Worm (Caenorhabditis elegans) whole organism, L3 larva: ENCODE results near the gene msra-1.

Experiments
- R02D3.7 ChIP-seq: fragments of 150-350 bp; optimal IDR thresholded peaks from 2 replicates; lab custom pipeline; 2014; ENCODE audit warnings: missing biosample characterization, missing genetic modification characterization
- ZK546.5 ChIP-seq: sonication (generic microtip); optimal IDR thresholded peaks from 2 replicates; lab custom pipeline; 2017; ENCODE audit warnings: missing biosample characterization, missing genetic modification characterization
- aly-2 ChIP-seq: fragments of 150-350 bp; optimal IDR thresholded peaks from 2 replicates; lab custom pipeline; 2014; ENCODE audit warnings: missing biosample characterization, missing genetic modification characterization
- ama-1 ChIP-seq: fragments of 150-350 bp; optimal IDR thresholded peaks from 2 replicates; lab custom pipeline; 2018
- ceh-16 ChIP-seq: sonication (generic microtip); optimal IDR thresholded peaks from 2 replicates; lab custom pipeline; 2017; ENCODE audit warnings: missing biosample characterization, missing genetic modification characterization
- ceh-28 ChIP-seq: fragments of 150-350 bp; optimal IDR thresholded peaks from 2 replicates; lab custom pipeline; 2014; ENCODE audit warnings: missing biosample characterization, missing genetic modification reagents, missing genetic modification characterization
- ceh-82 ChIP-seq: fragments of 150-350 bp; optimal IDR thresholded peaks from 2 replicates; lab custom pipeline; 2014; ENCODE audit warnings: missing biosample characterization, missing genetic modification characterization
- ceh-9 ChIP-seq: sonication (generic microtip); optimal IDR thresholded peaks from 2 replicates; lab custom pipeline; 2018; ENCODE audit warnings: missing biosample characterization, missing genetic modification characterization
- daf-12 ChIP-seq: fragments of 150-350 bp; optimal IDR thresholded peaks from 2 replicates; lab custom pipeline; 2014; ENCODE audit warnings: missing biosample characterization, missing genetic modification reagents, missing genetic modification characterization
- egl-27 ChIP-seq: sonication (generic microtip); optimal IDR thresholded peaks from 4 replicates; lab custom pipeline; 2017; ENCODE audit warnings: missing biosample characterization, missing genetic modification reagents, missing genetic modification characterization
- egl-5 ChIP-seq: fragments of 150-350 bp; optimal IDR thresholded peaks from 2 replicates; lab custom pipeline; 2017; ENCODE audit warnings: missing biosample characterization, missing genetic modification reagents, missing genetic modification characterization, inconsistent platforms
- elt-1 ChIP-seq: fragments of 150-350 bp; optimal IDR thresholded peaks from 2 replicates; lab custom pipeline; 2014; ENCODE audit warnings: missing biosample characterization, missing genetic modification characterization
- elt-2 ChIP-seq: sonication (generic microtip); optimal IDR thresholded peaks from 2 replicates; lab custom pipeline; 2016; ENCODE audit warnings: missing genetic modification reagents, mild to moderate bottlenecking, missing genetic modification characterization, missing compliant biosample characterization
- elt-3 ChIP-seq, 3 experiments: fragments of 150-350 bp in 1 of 3; sonication (generic microtip) in 2 of 3; optimal IDR thresholded peaks; 2 replicates in 2 of 3; 4 replicates in 1 of 3; lab custom pipeline; 2014 to 2017; ENCODE audit warnings: missing biosample characterization in 3 of 3, missing genetic modification characterization in 3 of 3
- eor-1 ChIP-seq, 2 experiments: fragments of 150-350 bp; optimal IDR thresholded peaks; 2 replicates each; lab custom pipeline; 2014 to 2018; ENCODE audit warnings: missing biosample characterization in 2 of 2, missing genetic modification characterization in 2 of 2
- fkh-10 ChIP-seq: sonication (generic microtip); optimal IDR thresholded peaks from 2 replicates; lab custom pipeline; 2017; ENCODE audit warnings: missing biosample characterization, missing genetic modification reagents, missing genetic modification characterization
- fkh-2 ChIP-seq: fragments of 150-350 bp; optimal IDR thresholded peaks from 2 replicates; lab custom pipeline; 2014; ENCODE audit warnings: missing biosample characterization, missing genetic modification reagents, missing genetic modification characterization
- fos-1 ChIP-seq: fragments of 150-350 bp; optimal IDR thresholded peaks from 2 replicates; lab custom pipeline; 2014; ENCODE audit warnings: missing biosample characterization, missing genetic modification characterization
- hmg-11 ChIP-seq: sonication (generic microtip); optimal IDR thresholded peaks from 2 replicates; lab custom pipeline; 2016; ENCODE audit warnings: missing genetic modification characterization, missing compliant biosample characterization
- jun-1 ChIP-seq: fragments of 150-350 bp; optimal IDR thresholded peaks from 2 replicates; lab custom pipeline; 2014; ENCODE audit warnings: missing biosample characterization, missing genetic modification reagents, missing genetic modification characterization
- lin-15B ChIP-seq: fragments of 150-350 bp; optimal IDR thresholded peaks from 2 replicates; lab custom pipeline; 2014; ENCODE audit warnings: missing biosample characterization, missing genetic modification characterization
- lin-39 ChIP-seq: fragments of 150-350 bp; optimal IDR thresholded peaks from 2 replicates; lab custom pipeline; 2018; ENCODE audit warnings: missing biosample characterization, missing genetic modification reagents, missing genetic modification characterization
- lsy-12 ChIP-seq: sonication (generic microtip); optimal IDR thresholded peaks from 2 replicates; lab custom pipeline; 2016; ENCODE audit warnings: mild to moderate bottlenecking, missing genetic modification characterization, missing compliant biosample characterization
- mdl-1 ChIP-seq: fragments of 150-350 bp; optimal IDR thresholded peaks from 2 replicates; lab custom pipeline; 2014; ENCODE audit warnings: missing biosample characterization, missing genetic modification characterization
- mml-1 ChIP-seq: fragments of 150-350 bp; sonication (generic microtip); optimal IDR thresholded peaks from 3 replicates; lab custom pipeline; 2014; ENCODE audit warnings: missing biosample characterization, missing genetic modification characterization
- nfya-1 ChIP-seq: sonication (generic microtip); optimal IDR thresholded peaks from 2 replicates; lab custom pipeline; 2017; ENCODE audit warnings: missing genetic modification characterization, mild to moderate bottlenecking, missing compliant biosample characterization, antibody characterized with exemption, moderate library complexity; ENCODE audit not compliant: insufficient read depth
- nhr-11 ChIP-seq: fragments of 150-350 bp; optimal IDR thresholded peaks from 2 replicates; lab custom pipeline; 2014; ENCODE audit warnings: missing biosample characterization, missing genetic modification characterization
- nhr-12 ChIP-seq: fragments of 150-350 bp; optimal IDR thresholded peaks from 2 replicates; lab custom pipeline; 2014; ENCODE audit warnings: missing biosample characterization, missing genetic modification characterization
- nhr-23 ChIP-seq: fragments of 150-350 bp; optimal IDR thresholded peaks from 2 replicates; lab custom pipeline; 2014; ENCODE audit warnings: missing biosample characterization, missing genetic modification reagents, missing genetic modification characterization
- nhr-237 ChIP-seq: fragments of 150-350 bp; optimal IDR thresholded peaks from 2 replicates; lab custom pipeline; 2014; ENCODE audit warnings: missing biosample characterization, missing genetic modification characterization
- nhr-25 ChIP-seq: sonication (generic microtip); optimal IDR thresholded peaks from 2 replicates; lab custom pipeline; 2017; ENCODE audit warnings: missing biosample characterization, missing genetic modification characterization
- nhr-28 ChIP-seq: fragments of 150-350 bp; optimal IDR thresholded peaks from 2 replicates; lab custom pipeline; 2014; ENCODE audit warnings: missing biosample characterization, missing genetic modification characterization
- nhr-43 ChIP-seq: sonication (generic microtip); optimal IDR thresholded peaks from 2 replicates; lab custom pipeline; 2016; ENCODE audit warnings: mild to moderate bottlenecking, missing genetic modification characterization, missing compliant biosample characterization; ENCODE audit not compliant: poor library complexity, severe bottlenecking
- nhr-67 ChIP-seq: fragments of 150-350 bp; optimal IDR thresholded peaks from 2 replicates; lab custom pipeline; 2014; ENCODE audit warnings: missing biosample characterization, missing genetic modification characterization
- nhr-76 ChIP-seq: fragments of 150-350 bp; sonication (generic microtip); optimal IDR thresholded peaks from 5 replicates; lab custom pipeline; 2014; ENCODE audit warnings: missing biosample characterization, missing genetic modification characterization
- nhr-77 ChIP-seq: fragments of 150-350 bp; optimal IDR thresholded peaks from 2 replicates; lab custom pipeline; 2014; ENCODE audit warnings: missing biosample characterization, missing genetic modification characterization
- pha-4 ChIP-seq: fragments of 150-350 bp; optimal IDR thresholded peaks from 2 replicates; lab custom pipeline; 2014; ENCODE audit warnings: missing biosample characterization, missing genetic modification reagents, missing genetic modification characterization
- pqm-1 ChIP-seq: fragments of 150-350 bp; optimal IDR thresholded peaks from 2 replicates; lab custom pipeline; 2017; ENCODE audit warnings: missing biosample characterization, missing genetic modification characterization, inconsistent platforms
- sea-2 ChIP-seq: fragments of 150-350 bp; sonication (generic microtip); optimal IDR thresholded peaks from 4 replicates; lab custom pipeline; 2014; ENCODE audit warnings: missing biosample characterization, missing genetic modification reagents, missing genetic modification characterization
- skn-1 ChIP-seq: fragments of 150-350 bp; optimal IDR thresholded peaks from 2 replicates; lab custom pipeline; 2014; ENCODE audit warnings: missing biosample characterization, missing genetic modification characterization
- snpc-4 ChIP-seq: fragments of 150-350 bp; optimal IDR thresholded peaks from 2 replicates; lab custom pipeline; 2014; ENCODE audit warnings: missing biosample characterization, missing genetic modification characterization
- tbx-2 ChIP-seq: sonication (generic microtip); optimal IDR thresholded peaks from 2 replicates; lab custom pipeline; 2016; ENCODE audit warnings: mild to moderate bottlenecking, missing genetic modification characterization, missing compliant biosample characterization
- unc-39 ChIP-seq: sonication (generic microtip); optimal IDR thresholded peaks from 4 replicates; lab custom pipeline; 2017; ENCODE audit warnings: missing biosample characterization, missing genetic modification characterization
- unc-62 ChIP-seq: fragments of 150-350 bp; sonication (generic microtip); optimal IDR thresholded peaks from 4 replicates; lab custom pipeline; 2014; ENCODE audit warnings: missing biosample characterization, missing genetic modification reagents, missing genetic modification characterization
- zag-1 ChIP-seq: fragments of 150-350 bp; optimal IDR thresholded peaks from 2 replicates; lab custom pipeline; 2014; ENCODE audit warnings: missing biosample characterization, missing genetic modification characterization
- ztf-11 ChIP-seq: fragments of 150-350 bp; optimal IDR thresholded peaks from 2 replicates; lab custom pipeline; 2014; ENCODE audit warnings: missing biosample characterization, missing genetic modification characterization
- ztf-4 ChIP-seq: fragments of 150-350 bp; optimal IDR thresholded peaks from 2 replicates; lab custom pipeline; 2014; ENCODE audit warnings: missing biosample characterization, missing genetic modification characterization

Gene msra-1

ce11 chrII:7331224-7331623 is 32.6 kb downstream of the msra-1 start, which contains the start of gene npax-1:
Gene npax-1 (minus strand): TSS chrII:7331324.
- TF ChIP-seq R02D3.7 (tag; lab: Kevin White, UChicago) (no peak), daf-12 (tag; lab: Kevin White, UChicago) (no peak), nhr-23 (no peak), fkh-10 (GFP tag; lab: Kevin White, UChicago) (no peak), eor-1 (tag; optimal IDR thresholded peaks at IDR 0.05; lab: Kevin White, UChicago) (no peak), elt-3 (tag; optimal IDR thresholded peaks at IDR 0.05; lab: Kevin White, UChicago) (no peak), pha-4 (tag; lab: Kevin White, UChicago) (no peak), ztf-4 (no peak), lsy-12 (tag; lab: Kevin White, UChicago) (no peak), nfya-1 (tag; lab: Kevin White, UChicago) (no peak), nhr-28 (tag; lab: Kevin White, UChicago) (no peak), lin-15B (tag; lab: Kevin White, UChicago) (no peak), ZK546.5 (tag; lab: Kevin White, UChicago) (no peak)

DNA sequence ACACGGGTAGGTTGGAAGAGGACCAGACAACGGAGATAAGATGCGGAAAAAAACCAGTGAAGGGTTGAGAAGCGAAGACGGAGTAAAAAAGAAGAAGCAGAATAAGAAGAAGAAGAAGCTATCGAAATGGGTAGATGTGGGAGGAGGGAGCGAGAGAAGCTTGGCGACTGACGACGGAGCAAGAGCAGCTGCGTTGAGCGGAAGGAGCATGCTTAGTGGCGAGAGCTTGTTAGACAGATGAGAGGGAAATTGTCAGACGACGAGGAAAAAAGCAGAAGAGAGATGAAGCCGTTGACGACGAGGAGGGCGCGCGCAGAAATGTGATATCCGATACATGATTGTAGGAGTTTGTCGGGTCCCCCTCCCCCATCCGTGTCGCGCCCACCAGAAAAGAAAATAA is 36.8 kb downstream of the msra-1 start:
- TF ChIP-seq nfya-1 (tag; lab: Kevin White, UChicago) (peak; percentile 78), nhr-43 (no peak), egl-5 (tag; lab: Kevin White, UChicago) (peak; percentile 24), ceh-9 (tag; lab: Kevin White, UChicago) (no peak), ceh-16 (tag; lab: Kevin White, UChicago) (no peak), mdl-1 (peak; percentile 22), egl-27 (tag; lab: Kevin White, UChicago) (no peak), nhr-76 (tag; lab: Kevin White, UChicago) (no peak), nhr-25 (no peak), ztf-11 (tag; lab: Kevin White, UChicago) (no peak), ceh-82 (no peak), eor-1 (tag; optimal IDR thresholded peaks at IDR 0.05; lab: Kevin White, UChicago) (no peak), mml-1 (tag; lab: Kevin White, UChicago) (no peak), jun-1 (tag; lab: Kevin White, UChicago) (no peak), nhr-67 (no peak), pha-4 (tag; lab: Kevin White, UChicago) (no peak), skn-1 (no peak), unc-39 (tag; lab: Kevin White, UChicago) (no peak), snpc-4 (peak; percentile 16), daf-12 (tag; lab: Kevin White, UChicago) (no peak), aly-2 (tag; lab: Kevin White, UChicago) (no peak), elt-1 (tag; lab: Kevin White, UChicago) (no peak), elt-3 (tag; optimal IDR thresholded peaks at IDR 0.05; lab: Kevin White, UChicago) (no peak), fos-1 (tag; lab: Kevin White, UChicago) (no peak), nhr-77 (tag; lab: Kevin White, UChicago) (no peak), tbx-2 (tag; lab: Kevin White, UChicago) (peak; percentile 39), nhr-12 (tag; lab: Kevin White, UChicago) (no peak), hmg-11 (peak; percentile 30), ceh-28 (tag; lab: Kevin White, UChicago) (no peak), fkh-10 (GFP tag; lab: Kevin White, UChicago) (peak; percentile 72), nhr-23 (no peak), nhr-237 (tag; lab: Kevin White, UChicago) (no peak), nhr-28 (tag; lab: Kevin White, UChicago) (no peak), lin-15B (tag; lab: Kevin White, UChicago) (peak; percentile 21), fkh-2 (tag; lab: Kevin White, UChicago) (no peak), R02D3.7 (tag; lab: Kevin White, UChicago) (no peak), lin-39 (tag; lab: Kevin White, UChicago) (peak; percentile 77), nhr-11 (tag; lab: Kevin White, UChicago) (peak; percentile 7), ZK546.5 (tag; lab: Kevin White, UChicago) (no peak), ama-1 (lab: Kevin White, UChicago) (no peak), pqm-1 (tag; lab: Kevin White, UChicago) (no peak), lsy-12 (tag; lab: Kevin White, UChicago) (peak; percentile 18), ztf-4 (no peak), elt-2 (no peak), unc-62 (GFP tag; lab: Kevin White, UChicago) (no peak), zag-1 (tag; lab: Kevin White, UChicago) (no peak), sea-2 (GFP tag; lab: Kevin White, UChicago) (no peak)
